Worm (Caenorhabditis elegans): ENCODE results near the gene msp-49.

msp-49 gene

DNA sequence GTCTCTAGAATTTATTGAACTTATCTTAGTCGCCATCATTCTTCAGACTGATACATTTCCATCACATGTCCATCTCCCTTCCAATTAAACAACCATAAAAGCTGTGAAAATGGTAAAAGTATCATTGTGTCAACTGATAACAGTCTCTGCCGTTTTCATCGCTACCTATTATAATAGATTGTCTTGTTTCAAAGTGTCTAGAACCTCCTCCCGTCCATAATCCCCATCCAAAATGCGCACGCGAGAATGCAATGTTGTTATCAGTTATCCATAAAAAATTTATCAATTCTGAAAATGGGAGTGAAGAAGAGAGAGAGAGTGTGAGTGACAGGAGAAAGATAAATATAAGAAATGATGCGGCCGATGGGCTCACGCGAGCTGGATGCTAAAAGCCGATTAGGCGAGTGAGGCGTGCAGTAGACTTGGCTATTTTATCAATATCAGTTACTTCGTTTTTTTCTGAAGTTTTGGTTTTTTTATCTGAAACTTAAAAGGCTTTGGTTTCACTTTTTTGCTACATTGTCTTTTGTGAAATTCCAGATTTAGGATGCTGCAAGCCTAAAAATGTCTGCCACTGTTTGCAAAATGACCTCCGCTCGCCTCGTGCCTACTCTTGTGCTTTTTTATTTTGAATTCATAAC is 7.9 kb downstream of the msp-49 start (continued):
- TF ChIP-seq nhr-11 (tag; optimal IDR thresholded peaks at IDR 0.05), result no peak
- TF ChIP-seq nhr-111 (GFP tag; optimal IDR thresholded peaks at IDR 0.05), result no peak
- TF ChIP-seq madf-9 (GFP tag; conservative IDR thresholded peaks at IDR 0.05), result no peak
- peak; percentile 82 for TF ChIP-seq saeg-2 (GFP tag; IDR thresholded peaks at IDR 0.05)
- TF ChIP-seq unc-62 (GFP tag; optimal IDR thresholded peaks at IDR 0.05 in 1 of 2), result no peak
- no peak for TF ChIP-seq unc-62 (tag; optimal IDR thresholded peaks at IDR 0.05)
- TF ChIP-seq lir-3 (tag; optimal IDR thresholded peaks at IDR 0.05), result no peak
- TF ChIP-seq R02D3.7 (tag; optimal IDR thresholded peaks at IDR 0.05), result no peak
- TF ChIP-seq tag-97 (GFP tag; IDR thresholded peaks at IDR 0.05), result no peak
- TF ChIP-seq Y75B8A.6 (GFP tag; IDR thresholded peaks at IDR 0.05), result no peak
- TF ChIP-seq hlh-11 (tag; optimal IDR thresholded peaks at IDR 0.05), result peak; percentile 91

- TF ChIP-seq ZK546.5 (tag; optimal IDR thresholded peaks at IDR 0.05) (no peak), lin-15B (tag; optimal IDR thresholded peaks at IDR 0.05) (no peak), zip-11 (GFP tag; IDR thresholded peaks at IDR 0.05) (no peak), mdl-1 (tag; optimal IDR thresholded peaks at IDR 0.05) (no peak), saeg-2 (GFP tag; IDR thresholded peaks at IDR 0.05) (no peak), egl-43 (GFP tag; IDR thresholded peaks at IDR 0.05) (no peak), spr-3 (GFP tag; optimal IDR thresholded peaks at IDR 0.05) (no peak), nhr-77 (tag; optimal IDR thresholded peaks at IDR 0.05) (no peak), duxl-1 (tag; optimal IDR thresholded peaks at IDR 0.05; ENCODE audit: poor library complexity) (no peak), dpl-1 (GFP tag; optimal IDR thresholded peaks at IDR 0.05) (no peak), daf-8 (GFP tag; IDR thresholded peaks at IDR 0.05) (no peak), lin-38 (GFP tag; IDR thresholded peaks at IDR 0.05) (no peak), zfp-2 (tag; optimal IDR thresholded peaks at IDR 0.05) (no peak), daf-12 (tag; optimal IDR thresholded peaks at IDR 0.05) (no peak), lin-13 (GFP tag; optimal IDR thresholded peaks at IDR 0.05) (no peak), hlh-30 (tag; optimal IDR thresholded peaks at IDR 0.05; ENCODE audit: insufficient read depth) (peak; percentile 58), lsy-2 (tag; optimal IDR thresholded peaks at IDR 0.05) (peak in 1 of 2 experiments; percentile 12), spr-1 (tag; optimal IDR thresholded peaks at IDR 0.05) (no peak), ceh-20 (GFP tag; IDR thresholded peaks at IDR 0.05) (no peak), mxl-3 (GFP tag; optimal IDR thresholded peaks at IDR 0.05) (no peak), ama-1 (optimal IDR thresholded peaks at IDR 0.05) (no peak), madf-5 (GFP tag; IDR thresholded peaks at IDR 0.05) (no peak), F37D6.2 (tag; optimal IDR thresholded peaks at IDR 0.05) (no peak), dmd-6 (GFP tag; IDR thresholded peaks at IDR 0.05) (peak; percentile 44; the same call in 1 of the 2 replicates), tag-97 (GFP tag; IDR thresholded peaks at IDR 0.05) (no peak), ces-1 (GFP tag; optimal IDR thresholded peaks at IDR 0.05) (no peak), skn-1 (tag; optimal IDR thresholded peaks at IDR 0.05) (no peak), nhr-102 (tag; optimal IDR thresholded peaks at IDR 0.05) (peak; percentile 24), F49E8.2 (tag; optimal IDR thresholded peaks at IDR 0.05; ENCODE audit: borderline replicate concordance) (no peak), T20F7.1 (GFP tag; optimal IDR thresholded peaks at IDR 0.05) (no peak), dve-1 (tag; optimal IDR thresholded peaks at IDR 0.05; ENCODE audit: insufficient read depth) (peak; percentile 88), mes-2 (tag; optimal IDR thresholded peaks at IDR 0.05; ENCODE audit: poor library complexity, severe bottlenecking) (no peak), mep-1 (tag; optimal IDR thresholded peaks at IDR 0.05) (no peak), madf-9 (GFP tag; conservative IDR thresholded peaks at IDR 0.05) (no peak), hlh-11 (tag; optimal IDR thresholded peaks at IDR 0.05) (peak; percentile 67), ctbp-1 (GFP tag; IDR thresholded peaks at IDR 0.05) (no peak), Y5F2A.4 (GFP tag; optimal IDR thresholded peaks at IDR 0.05) (no peak), nhr-28 (tag; optimal IDR thresholded peaks at IDR 0.05) (peak; percentile 16), php-3 (GFP tag; IDR thresholded peaks at IDR 0.05) (peak; percentile 87), aly-2 (tag; optimal IDR thresholded peaks at IDR 0.05) (no peak), pqm-1 (tag; optimal IDR thresholded peaks at IDR 0.05) (peak; percentile 66), ztf-7 (tag; optimal IDR thresholded peaks at IDR 0.05) (no peak)
Observed at ce11 chrII:5202930-5203329, 8.8 kb downstream of the msp-49 start, which contains the start of gene ampd-1. TSS of gene ampd-1 (plus strand) at chrII:5203322.
